Fruit fly (Drosophila melanogaster): ENCODE results near the gene TORIP.

The TORIP gene

DNA sequence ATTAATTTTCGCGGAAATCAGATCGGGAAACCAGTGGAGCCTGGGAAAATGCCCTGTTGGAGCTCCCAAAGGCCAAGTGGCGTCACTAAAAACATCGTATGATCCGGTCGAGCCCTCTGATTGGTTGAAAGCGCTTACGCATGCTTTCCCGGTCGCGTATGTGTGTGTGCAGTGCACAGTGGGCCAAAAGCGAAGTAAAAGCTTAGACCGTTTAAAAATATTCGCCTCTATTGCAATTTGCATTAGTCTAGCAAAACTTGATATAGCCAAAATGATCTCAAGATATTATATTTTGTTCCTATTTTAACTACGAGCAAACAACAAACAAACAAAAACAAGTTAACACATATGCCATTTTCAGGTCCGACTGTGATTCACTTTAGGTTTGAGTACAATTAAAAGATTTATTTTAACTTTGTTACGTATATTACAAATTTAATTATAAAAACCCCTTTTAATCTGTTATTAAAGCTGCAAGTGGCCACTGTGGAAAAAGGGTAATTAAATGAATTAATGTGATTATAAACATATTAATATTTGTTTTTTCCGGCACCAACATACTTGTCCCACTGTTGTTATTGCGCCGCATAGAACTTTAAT, 10.6 kb downstream of the TORIP start (continued):
- TF ChIP-seq CG6272 (GFP tag; IDR thresholded peaks at IDR 0.05) (peak; percentile 64; the same call in 1 of the 2 replicates), Ets65A (GFP tag) (peak; percentile 96), CG17385 (GFP tag; optimal IDR thresholded peaks at IDR 0.05) (peak; percentile 87), E2f1 (GFP tag; IDR thresholded peaks at IDR 0.05) (peak; percentile 68), CG11504 (tag; optimal IDR thresholded peaks at IDR 0.05) (peak; percentile 90), corto (GFP tag; optimal IDR thresholded peaks at IDR 0.05) (peak; percentile 77), NC2α (GFP tag; optimal IDR thresholded peaks at IDR 0.05) (no peak), GATAe (GFP tag; conservative IDR thresholded peaks at IDR 0.05) (no peak; the same call in 1 of the 2 replicates), CG9817 (tag; optimal IDR thresholded peaks at IDR 0.05) (peak; percentile 75), CG3281 (GFP tag; optimal IDR thresholded peaks at IDR 0.05) (peak; percentile 93), Deaf1 (tag; optimal IDR thresholded peaks at IDR 0.05) (peak; percentile 68), CG3847 (GFP tag; IDR thresholded peaks at IDR 0.05) (peak; percentile 74), CrebB (tag; optimal IDR thresholded peaks at IDR 0.05) (peak; percentile 65), hth (optimal IDR thresholded peaks at IDR 0.05) (no peak), CG9609 (GFP tag; optimal IDR thresholded peaks at IDR 0.05) (peak; percentile 69), CG32767 (GFP tag; IDR thresholded peaks at IDR 0.05) (peak; percentile 62), Bteb2 (GFP tag; optimal IDR thresholded peaks at IDR 0.05) (peak; percentile 74), CG14860 (GFP tag; IDR thresholded peaks at IDR 0.05; ENCODE audit: partially characterized antibody) (peak; percentile 44; the same call in 1 of the 3 replicates), CG1832 (GFP tag; optimal IDR thresholded peaks at IDR 0.05) (no peak), CG8924 (tag; optimal IDR thresholded peaks at IDR 0.05) (peak; percentile 86), CG11696 (GFP tag; IDR thresholded peaks at IDR 0.05) (peak; percentile 24; the same call in 1 of the 2 replicates), CG32532 (GFP tag; IDR thresholded peaks at IDR 0.05) (peak; percentile 83), D (optimal IDR thresholded peaks at IDR 0.05) (no peak), D (GFP tag; optimal IDR thresholded peaks at IDR 0.05) (peak; percentile 76), CG12299 (tag; optimal IDR thresholded peaks at IDR 0.05) (peak; percentile 80), zf30C (GFP tag; optimal IDR thresholded peaks at IDR 0.05) (no peak), Blimp-1 (GFP tag; optimal IDR thresholded peaks at IDR 0.05) (peak; percentile 74), CG7928 (GFP tag; optimal IDR thresholded peaks at IDR 0.05) (peak; percentile 3), CG9876 (GFP tag; optimal IDR thresholded peaks at IDR 0.05) (peak; percentile 12), pzg (GFP tag; optimal IDR thresholded peaks at IDR 0.05) (no peak), Spps (tag; optimal IDR thresholded peaks at IDR 0.05) (peak; percentile 52), Hsf (GFP tag; optimal IDR thresholded peaks at IDR 0.05) (peak; percentile 81), CG8089 (GFP tag; optimal IDR thresholded peaks at IDR 0.05) (peak; percentile 63), pan (optimal IDR thresholded peaks at IDR 0.05) (no peak), pan (GFP tag; optimal IDR thresholded peaks at IDR 0.05 in 1 of 2, IDR thresholded peaks at IDR 0.05 in 1 of 2) (peak in 1 of 2 experiments; percentile 65), cwo (GFP tag; optimal IDR thresholded peaks at IDR 0.05) (peak; percentile 88), Antp (GFP tag; optimal IDR thresholded peaks at IDR 0.05) (peak; percentile 76), lola (GFP tag; optimal IDR thresholded peaks at IDR 0.05) (peak in 1 of 3 experiments; percentile 77), eve (GFP tag; optimal IDR thresholded peaks at IDR 0.05) (no peak), CG6254 (GFP tag; optimal IDR thresholded peaks at IDR 0.05) (peak; percentile 78), CG4854 (GFP tag; optimal IDR thresholded peaks at IDR 0.05) (peak; percentile 81), CG13624 (GFP tag; optimal IDR thresholded peaks at IDR 0.05) (peak; percentile 85), CG3995 (GFP tag; optimal IDR thresholded peaks at IDR 0.05) (peak; percentile 54), Usf (GFP tag; optimal IDR thresholded peaks at IDR 0.05) (peak; percentile 75), Hr51 (GFP tag; optimal IDR thresholded peaks at IDR 0.05) (peak; percentile 66 to 89), lov (optimal IDR thresholded peaks at IDR 0.05) (no peak), lov (GFP tag; IDR thresholded peaks at IDR 0.05) (peak; percentile 84; the same call in 2 of the 3 replicates), aop (GFP tag; IDR thresholded peaks at IDR 0.05) (no peak), schlank (tag; optimal IDR thresholded peaks at IDR 0.05) (peak; percentile 75), gro (GFP tag; optimal IDR thresholded peaks at IDR 0.05) (peak; percentile 39)
